Fruit fly (Drosophila melanogaster) whole organism, wandering third instar larva: ENCODE data around the gene CG34160.

Experiments used
- Myc ChIP-seq: fragments of >200 bp; optimal IDR thresholded peaks from 2 replicates; lab custom pipeline; 2017
- Vsx2 ChIP-seq: fragments of 200-300, 225-300 bp; sonication (Bioruptor generic); optimal IDR thresholded peaks from 2 replicates; lab custom pipeline; 2018; ENCODE audit warnings: missing biosample characterization, missing genetic modification characterization; ENCODE audit not compliant: partially characterized antibody
- br ChIP-seq: fragments of 200-800 bp; sonication (Bioruptor generic); optimal IDR thresholded peaks from 2 replicates; lab custom pipeline; 2016; ENCODE audit warnings: missing biosample characterization, missing genetic modification characterization
- foxo ChIP-seq, 2 experiments: fragments of 200-800 bp; sonication (Bioruptor generic); optimal IDR thresholded peaks; 2 replicates in 1 of 2; 3 replicates in 1 of 2; lab custom pipeline; 2016 to 2017; ENCODE audit warnings: missing biosample characterization in 2 of 2, missing genetic modification characterization in 2 of 2
- h ChIP-seq: fragments of 200-800 bp; sonication (Bioruptor generic); optimal IDR thresholded peaks from 3 replicates; lab custom pipeline; 2016; ENCODE audit warnings: missing biosample characterization, mild to moderate bottlenecking, missing genetic modification characterization
- psq ChIP-seq: fragments of 200-800 bp; sonication (Bioruptor generic); optimal IDR thresholded peaks from 3 replicates; lab custom pipeline; 2017; ENCODE audit warnings: missing biosample characterization, mild to moderate bottlenecking, missing genetic modification characterization, moderate library complexity
- woc ChIP-seq: sonication (Bioruptor generic); optimal IDR thresholded peaks from 2 replicates; lab custom pipeline; 2016; ENCODE audit warnings: missing biosample characterization, mild to moderate bottlenecking, missing genetic modification characterization

- no peak for TF ChIP-seq Vsx2 (GFP tag; lab: Kevin White, UChicago)
- no peak for TF ChIP-seq woc
- TF ChIP-seq psq: no peak
- TF ChIP-seq Myc (lab: Kevin White, UChicago): no peak
- TF ChIP-seq foxo (GFP tag; optimal IDR thresholded peaks at IDR 0.05; lab: Kevin White, UChicago): no peak
- TF ChIP-seq br (GFP tag; lab: Kevin White, UChicago): no peak
- no peak for TF ChIP-seq h (GFP tag; lab: Kevin White, UChicago)
Observed at dm6 chr2L:10603604-10604003, 24.1 kb downstream of the CG34160 start.
